Fruit fly (Drosophila melanogaster): ENCODE data around the gene Taf6.

DNA sequence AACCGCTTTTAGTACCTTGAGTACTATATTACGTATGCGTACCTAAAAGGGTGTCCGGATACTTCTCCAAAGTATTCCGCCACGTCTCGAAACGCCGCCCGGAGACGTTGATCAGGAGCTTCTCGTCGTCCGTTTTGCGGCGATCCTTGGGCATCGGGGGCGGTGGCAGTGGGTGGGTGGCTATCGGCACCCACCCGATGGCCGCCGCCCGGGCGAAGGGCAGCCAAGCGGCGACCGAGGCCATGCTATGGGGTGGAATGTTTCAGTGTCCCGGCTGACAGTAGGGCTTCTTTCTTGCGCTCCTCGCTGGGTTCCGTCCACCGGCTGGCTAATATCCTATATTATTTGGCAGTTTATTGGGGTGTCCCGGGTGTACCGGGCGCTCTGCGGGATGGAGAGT is 24.4 kb upstream of the Taf6 start:
- TF ChIP-seq CG11617 (GFP tag; optimal IDR thresholded peaks at IDR 0.05) (no peak), pad (GFP tag; optimal IDR thresholded peaks at IDR 0.05) (no peak), ovo (GFP tag; optimal IDR thresholded peaks at IDR 0.05) (no peak), CG5204 (GFP tag; optimal IDR thresholded peaks at IDR 0.05) (no peak), Crg-1 (GFP tag; optimal IDR thresholded peaks at IDR 0.05) (no peak), cic (GFP tag; optimal IDR thresholded peaks at IDR 0.05) (no peak), Clk (GFP tag; optimal IDR thresholded peaks at IDR 0.05) (no peak), CG12768 (GFP tag; optimal IDR thresholded peaks at IDR 0.05) (no peak), CG1620 (GFP tag; optimal IDR thresholded peaks at IDR 0.05) (no peak), CG33017 (tag; optimal IDR thresholded peaks at IDR 0.05) (no peak)

All from whole organism, adult.